Fruit fly (Drosophila melanogaster): ENCODE measurements around the gene snsl.

The snsl gene

DNA sequence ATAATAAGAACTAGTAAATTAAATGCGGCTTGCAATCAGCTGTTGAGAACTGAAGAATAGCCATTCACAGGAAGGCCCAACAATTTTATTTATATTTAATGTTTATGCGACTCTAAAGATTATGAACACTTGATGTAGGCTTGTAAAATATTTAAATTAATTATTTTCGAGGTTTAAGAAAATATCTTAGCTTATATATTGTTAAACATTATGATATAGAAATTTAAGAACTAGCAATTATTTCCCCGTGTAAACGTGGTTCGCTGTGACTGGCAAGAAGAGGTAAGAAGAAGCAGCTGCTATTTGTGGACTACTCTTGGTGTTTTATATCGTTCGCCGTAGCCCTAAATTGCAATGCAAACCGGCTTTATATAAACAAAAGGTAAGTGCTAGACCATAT lies 38.7 kb upstream of the snsl start, which contains the start of the genes mRpL24 and betaggt-I (continued):
- TF ChIP-seq CG7987 (GFP tag; optimal IDR thresholded peaks at IDR 0.05) = peak; percentile 91
- TF ChIP-seq CG31388 (GFP tag; optimal IDR thresholded peaks at IDR 0.05) = peak; percentile 91
- no peak for TF ChIP-seq D (optimal IDR thresholded peaks at IDR 0.05)
- peak; percentile 90 for TF ChIP-seq D (GFP tag; optimal IDR thresholded peaks at IDR 0.05)
- TF ChIP-seq stc (GFP tag; IDR thresholded peaks at IDR 0.05) = peak; percentile 97
- peak; percentile 98 for TF ChIP-seq CG17328 (GFP tag; IDR thresholded peaks at IDR 0.05)
- peak; percentile 88 for TF ChIP-seq sisA (GFP tag; IDR thresholded peaks at IDR 0.05)
- peak; percentile 92 for TF ChIP-seq CG18476 (GFP tag; optimal IDR thresholded peaks at IDR 0.05)
- TF ChIP-seq ranshi (GFP tag; IDR thresholded peaks at IDR 0.05) = peak; percentile 97
- TF ChIP-seq gcm2 (GFP tag; optimal IDR thresholded peaks at IDR 0.05) = peak; percentile 70
- peak; percentile 96 for TF ChIP-seq CG10979 (tag; optimal IDR thresholded peaks at IDR 0.05)
- peak; percentile 87 for TF ChIP-seq CG8281 (tag; optimal IDR thresholded peaks at IDR 0.05)
- TF ChIP-seq CG8089 (GFP tag; optimal IDR thresholded peaks at IDR 0.05) = peak; percentile 55
- TF ChIP-seq Bdp1 (GFP tag; optimal IDR thresholded peaks at IDR 0.05) = peak; percentile 77
- peak; percentile 91 for TF ChIP-seq CG34376 (GFP tag; optimal IDR thresholded peaks at IDR 0.05)
- TF ChIP-seq lbe (GFP tag; optimal IDR thresholded peaks at IDR 0.05) = peak; percentile 95
- peak; percentile 97 for TF ChIP-seq E2f1 (GFP tag; IDR thresholded peaks at IDR 0.05)
- peak; percentile 88 for TF ChIP-seq nom (GFP tag; optimal IDR thresholded peaks at IDR 0.05)
- TF ChIP-seq CG12071 (GFP tag; optimal IDR thresholded peaks at IDR 0.05) = peak; percentile 78
- TF ChIP-seq kay (GFP tag; optimal IDR thresholded peaks at IDR 0.05) = peak; percentile 94
- TF ChIP-seq Gsc (GFP tag; IDR thresholded peaks at IDR 0.05) = peak; percentile 84
- TF ChIP-seq Med (GFP tag) = peak; percentile 92
- TF ChIP-seq Dll (GFP tag; IDR thresholded peaks at IDR 0.05; ENCODE audit: partially characterized antibody) = 0 out of 4 replicates have a peak, but pooled peaks have one; percentile 25
- TF ChIP-seq eve (GFP tag; optimal IDR thresholded peaks at IDR 0.05) = no peak
- TF ChIP-seq CG11696 (GFP tag; IDR thresholded peaks at IDR 0.05) = peak; percentile 91
- TF ChIP-seq CG2875 (GFP tag; optimal IDR thresholded peaks at IDR 0.05) = peak; percentile 80
- no peak for TF ChIP-seq CG14965 (GFP tag; optimal IDR thresholded peaks at IDR 0.05; ENCODE audit: borderline replicate concordance)
- peak in 1 of 2 experiments; percentile 98 for TF ChIP-seq bsh (GFP tag; optimal IDR thresholded peaks at IDR 0.05)
- TF ChIP-seq Mrtf (GFP tag; IDR thresholded peaks at IDR 0.05) = peak; percentile 91
- TF ChIP-seq bowl (GFP tag; IDR thresholded peaks at IDR 0.05) = peak; percentile 89
- peak; percentile 97 for TF ChIP-seq dysf (GFP tag; IDR thresholded peaks at IDR 0.05)
- peak; percentile 67; the same call in 2 of the 3 replicates for TF ChIP-seq jigr1 (GFP tag; IDR thresholded peaks at IDR 0.05)
- no peak for TF ChIP-seq prd (optimal IDR thresholded peaks at IDR 0.05)
- TF ChIP-seq prd (GFP tag; IDR thresholded peaks at IDR 0.05) = peak; percentile 97
- TF ChIP-seq NFAT (GFP tag; IDR thresholded peaks at IDR 0.05) = peak; percentile 96
- TF ChIP-seq Hmr (GFP tag; optimal IDR thresholded peaks at IDR 0.05) = peak; percentile 97
- peak; percentile 97 for TF ChIP-seq H2.0 (GFP tag; IDR thresholded peaks at IDR 0.05)
- peak; percentile 83 for TF ChIP-seq CG10959 (GFP tag; IDR thresholded peaks at IDR 0.05)
- TF ChIP-seq Vsx1 (GFP tag; optimal IDR thresholded peaks at IDR 0.05) = peak; percentile 79
- peak; percentile 96 for TF ChIP-seq CG9727 (GFP tag; optimal IDR thresholded peaks at IDR 0.05)
- TF ChIP-seq CG17829 (tag; optimal IDR thresholded peaks at IDR 0.05) = peak; percentile 98
- no peak for TF ChIP-seq CG34224 (GFP tag; IDR thresholded peaks at IDR 0.05; ENCODE audit: partially characterized antibody)
- peak; percentile 96 for TF ChIP-seq HLH3B (GFP tag; IDR thresholded peaks at IDR 0.05)
- TF ChIP-seq seq (GFP tag; IDR thresholded peaks at IDR 0.05) = peak; percentile 95
- peak; percentile 90 for TF ChIP-seq CG15011 (GFP tag; optimal IDR thresholded peaks at IDR 0.05)
- no peak for TF ChIP-seq CG6791 (GFP tag; IDR thresholded peaks at IDR 0.05; ENCODE audit: partially characterized antibody)
- no peak for TF ChIP-seq Hr39 (optimal IDR thresholded peaks at IDR 0.05)
- peak; percentile 98 for TF ChIP-seq CG8924 (tag; optimal IDR thresholded peaks at IDR 0.05)
- TF ChIP-seq vvl (GFP tag; IDR thresholded peaks at IDR 0.05) = peak; percentile 99
- TF ChIP-seq CG34422 (GFP tag; IDR thresholded peaks at IDR 0.05) = peak; percentile 98
- peak; percentile 96 for TF ChIP-seq CG11085 (GFP tag; IDR thresholded peaks at IDR 0.05)
- TF ChIP-seq Oli (tag; optimal IDR thresholded peaks at IDR 0.05) = peak; percentile 94

All from whole organism, embryonic.